Worm (Caenorhabditis elegans) whole organism, L4 larva: Measurements from ENCODE around the gene D2024.1.

Experiments used
- ZK337.2 ChIP-seq: fragments of 200-800 bp; sonication (Bioruptor generic); IDR thresholded peaks from 2 replicates; pipeline ENCODE4 v1.3.6; 2022; ENCODE audit warnings: missing genetic modification reagents, missing genetic modification characterization, missing compliant biosample characterization
- ama-1 ChIP-seq: fragments of 150-350 bp; optimal IDR thresholded peaks from 2 replicates; lab custom pipeline; 2014; ENCODE audit warnings: inconsistent platforms, mixed read lengths
- fos-1 ChIP-seq: fragments of 150-350 bp; optimal IDR thresholded peaks from 2 replicates; lab custom pipeline; 2014; ENCODE audit warnings: missing biosample characterization, missing genetic modification characterization
- lsy-2 ChIP-seq, 2 experiments: fragments of 150-350 bp in 1 of 2; sonication (generic microtip) in 1 of 2; optimal IDR thresholded peaks; 2 replicates each; lab custom pipeline; 2014 to 2017; ENCODE audit warnings: missing biosample characterization in 2 of 2, missing genetic modification characterization in 2 of 2
- unc-62 ChIP-seq, 3 experiments: fragments of 150-350 bp in 1 of 3; sonication (generic microtip); optimal IDR thresholded peaks in 2 of 3; peaks in 1 of 3; 1 replicate in 1 of 3; 2 replicates in 2 of 3; lab custom pipeline; 2014 to 2017; ENCODE audit warnings: missing biosample characterization in 3 of 3, missing genetic modification characterization in 3 of 3, missing genetic modification reagents in 3 of 3, missing genotype in 1 of 3

DNA sequence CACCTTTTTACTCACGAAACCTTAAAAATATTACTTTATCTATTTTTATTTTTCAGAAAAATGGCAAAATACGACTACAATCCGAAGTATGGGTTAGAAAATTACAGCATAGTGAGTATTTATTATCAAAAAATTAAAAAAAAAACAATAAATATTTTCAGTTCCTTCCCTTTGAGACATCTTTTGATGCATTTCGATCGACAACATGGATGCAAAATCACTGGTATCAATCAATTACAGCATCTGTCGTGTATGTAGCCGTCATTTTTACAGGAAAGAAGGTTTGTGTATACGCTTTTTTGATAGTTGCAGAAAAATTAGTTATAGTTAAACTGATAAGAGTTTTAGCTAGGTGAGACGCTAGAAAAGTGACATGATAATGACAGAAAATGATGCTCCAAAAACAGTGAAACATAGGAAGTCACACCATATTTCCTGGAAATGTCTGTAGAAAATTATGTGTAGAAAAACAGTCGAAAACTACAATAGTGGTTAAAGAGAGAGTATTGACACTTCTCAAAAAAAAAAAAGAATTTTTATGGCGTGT, 9.6 kb upstream of the D2024.1 start, which contains the start of gene elo-3:
- TF ChIP-seq ZK337.2 (GFP tag; lab: Robert Waterston, UW): no peak
- TF ChIP-seq ama-1 (lab: Kevin White, UChicago): no peak
- TF ChIP-seq fos-1 (tag; lab: Kevin White, UChicago): no peak
- TF ChIP-seq unc-62 (GFP tag; optimal IDR thresholded peaks at IDR 0.05 in 1 of 2; lab: Kevin White, UChicago): peak in 1 of 2 experiments; percentile 68
- no peak for TF ChIP-seq unc-62 (tag; optimal IDR thresholded peaks at IDR 0.05; lab: Kevin White, UChicago)
- no peak for TF ChIP-seq lsy-2 (tag; optimal IDR thresholded peaks at IDR 0.05; lab: Kevin White, UChicago)
